Fruit fly (Drosophila melanogaster): ENCODE data around the gene CG42740.

CG42740 gene

dm6 chr3R:30388215-30388871, 34.4 kb downstream of the CG42740 start (continued):
- TF ChIP-seq Atf3 (GFP tag; optimal IDR thresholded peaks at IDR 0.05) (peak; percentile 97), Poxn (GFP tag; IDR thresholded peaks at IDR 0.05) (peak; percentile 32; the same call in 1 of the 2 replicates), B-H2 (GFP tag; optimal IDR thresholded peaks at IDR 0.05) (peak; percentile 80), Sry-β (GFP tag; optimal IDR thresholded peaks at IDR 0.05) (peak; percentile 76), CG31365 (tag; optimal IDR thresholded peaks at IDR 0.05) (peak; percentile 69), CG14441 (GFP tag; IDR thresholded peaks at IDR 0.05) (peak; percentile 90), CG12236 (GFP tag; optimal IDR thresholded peaks at IDR 0.05) (peak; percentile 96), CG34224 (GFP tag; IDR thresholded peaks at IDR 0.05; ENCODE audit: partially characterized antibody) (no peak), sd (tag; optimal IDR thresholded peaks at IDR 0.05) (peak; percentile 60), kni (GFP tag; optimal IDR thresholded peaks at IDR 0.05) (peak; percentile 95), CG3995 (GFP tag; optimal IDR thresholded peaks at IDR 0.05) (peak; percentile 85), H2.0 (GFP tag; IDR thresholded peaks at IDR 0.05) (peak; percentile 90), pum (GFP tag; optimal IDR thresholded peaks at IDR 0.05) (peak; percentile 97), toy (GFP tag; IDR thresholded peaks at IDR 0.05) (peak; percentile 74; the same call in 1 of the 2 replicates), CG17361 (GFP tag; IDR thresholded peaks at IDR 0.05) (peak; percentile 100), CG2199 (GFP tag; IDR thresholded peaks at IDR 0.05) (peak; percentile 54; the same call in 2 of the 3 replicates), CG7372 (GFP tag; IDR thresholded peaks at IDR 0.05) (peak; percentile 87), croc (GFP tag; conservative IDR thresholded peaks at IDR 0.05) (peak; percentile 91), MTF-1 (GFP tag; optimal IDR thresholded peaks at IDR 0.05; ENCODE audit: borderline replicate concordance) (peak; percentile 99), CG11398 (GFP tag; optimal IDR thresholded peaks at IDR 0.05) (peak; percentile 97), Pdp1 (GFP tag; optimal IDR thresholded peaks at IDR 0.05) (peak; percentile 98), MBD-R2 (GFP tag; IDR thresholded peaks at IDR 0.05) (peak; percentile 61), ato (GFP tag; IDR thresholded peaks at IDR 0.05; ENCODE audit: partially characterized antibody) (peak; percentile 14; the same call in 1 of the 2 replicates), grau (tag; optimal IDR thresholded peaks at IDR 0.05) (peak; percentile 95), Six4 (GFP tag; optimal IDR thresholded peaks at IDR 0.05) (peak; percentile 96), CG34376 (GFP tag; optimal IDR thresholded peaks at IDR 0.05) (peak; percentile 97), CG2875 (GFP tag; optimal IDR thresholded peaks at IDR 0.05) (peak; percentile 92), Dek (tag; optimal IDR thresholded peaks at IDR 0.05) (peak; percentile 91), peb (GFP tag; IDR thresholded peaks at IDR 0.05) (peak; percentile 84), CG1603 (tag; optimal IDR thresholded peaks at IDR 0.05) (peak; percentile 92), CG18599 (GFP tag; optimal IDR thresholded peaks at IDR 0.05) (peak; percentile 96), cg (GFP tag; optimal IDR thresholded peaks at IDR 0.05) (peak; percentile 83), CG4820 (GFP tag; optimal IDR thresholded peaks at IDR 0.05) (peak; percentile 97), CG4617 (GFP tag; optimal IDR thresholded peaks at IDR 0.05; ENCODE audit: borderline replicate concordance) (peak; percentile 82), gcm2 (GFP tag; optimal IDR thresholded peaks at IDR 0.05) (peak; percentile 54), bbx (GFP tag; IDR thresholded peaks at IDR 0.05; ENCODE audit: partially characterized antibody) (peak; percentile 54; the same call in 1 of the 2 replicates), lab (GFP tag; optimal IDR thresholded peaks at IDR 0.05) (peak; percentile 94), salm (tag; optimal IDR thresholded peaks at IDR 0.05) (peak; percentile 67), tll (GFP tag; optimal IDR thresholded peaks at IDR 0.05) (peak; percentile 59 to 74), pzg (GFP tag; optimal IDR thresholded peaks at IDR 0.05) (peak; percentile 18), Asciz (GFP tag; optimal IDR thresholded peaks at IDR 0.05) (peak; percentile 88), Hr78 (GFP tag; optimal IDR thresholded peaks at IDR 0.05) (peak in 1 of 2 experiments; percentile 92), CG8089 (GFP tag; optimal IDR thresholded peaks at IDR 0.05) (peak; percentile 97), BEAF-32 (GFP tag; optimal IDR thresholded peaks at IDR 0.05) (peak; percentile 36), ems (GFP tag; optimal IDR thresholded peaks at IDR 0.05) (peak; percentile 94), trem (tag; optimal IDR thresholded peaks at IDR 0.05) (peak; percentile 78), mld (GFP tag; IDR thresholded peaks at IDR 0.05; ENCODE audit: partially characterized antibody) (no peak), yki (optimal IDR thresholded peaks at IDR 0.05) (no peak)

Measured in whole organism, embryonic.